Fruit fly (Drosophila melanogaster) whole organism, embryonic: ENCODE data around the gene CG15356.

Source experiments
- Ada2b ChIP-seq: fragments of 200-800 bp; sonication (Bioruptor generic); IDR thresholded peaks from 2 replicates; pipeline ENCODE4 v1.3.6; 2022; ENCODE audit warnings: missing biosample characterization, missing genetic modification characterization
- Aef1 ChIP-seq: fragments of 200-800 bp; sonication (Bioruptor generic); IDR thresholded peaks from 3 replicates; pipeline ENCODE4 v1.3.6; 2022; ENCODE audit warnings: missing biosample characterization, missing genetic modification characterization
- Atf6 ChIP-seq: fragments of 200-800 bp; sonication (Bioruptor generic); IDR thresholded peaks from 2 replicates; pipeline ENCODE4 v1.3.6; 2022; ENCODE audit warnings: missing biosample characterization, missing genetic modification characterization
- BtbVII ChIP-seq: fragments of 200-800 bp; sonication (Bioruptor generic); optimal IDR thresholded peaks from 3 replicates; lab custom pipeline; 2017; ENCODE audit warnings: missing biosample characterization, mild to moderate bottlenecking, missing genetic modification characterization
- CG10979 ChIP-seq: fragments of 200-800 bp; sonication (Bioruptor generic); optimal IDR thresholded peaks from 2 replicates; lab custom pipeline; 2018; ENCODE audit warnings: missing biosample characterization, mild to moderate bottlenecking, missing genetic modification characterization, moderate library complexity
- CG11504 ChIP-seq: fragments of 200-800 bp; sonication (Bioruptor generic); optimal IDR thresholded peaks from 3 replicates; lab custom pipeline; 2019; ENCODE audit warnings: missing biosample characterization, mild to moderate bottlenecking, missing genetic modification characterization, moderate library complexity
- CG12104 ChIP-seq: fragments of 200-800 bp; sonication (Bioruptor generic); optimal IDR thresholded peaks from 3 replicates; lab custom pipeline; 2016; ENCODE audit warnings: missing biosample characterization, missing genetic modification characterization
- CG12769 ChIP-seq: fragments of 200-800 bp; sonication (Bioruptor generic); optimal IDR thresholded peaks from 2 replicates; lab custom pipeline; 2019; ENCODE audit warnings: missing biosample characterization, mild to moderate bottlenecking, missing genetic modification characterization, moderate library complexity
- CG13296 ChIP-seq: fragments of 200-800 bp; sonication (Bioruptor generic); optimal IDR thresholded peaks from 3 replicates; lab custom pipeline; 2018; ENCODE audit warnings: missing biosample characterization, mild to moderate bottlenecking, missing genetic modification characterization
- CG17359 ChIP-seq: fragments of 200-800 bp; sonication (Bioruptor generic); optimal IDR thresholded peaks from 3 replicates; lab custom pipeline; 2018; ENCODE audit warnings: missing biosample characterization, mild to moderate bottlenecking, missing genetic modification characterization, moderate library complexity
- CG18599 ChIP-seq: fragments of 200-800 bp; sonication (Bioruptor generic); optimal IDR thresholded peaks from 3 replicates; lab custom pipeline; 2017; ENCODE audit warnings: missing biosample characterization, missing genetic modification characterization, mild to moderate bottlenecking, moderate library complexity, missing genetic modification reagents
- CG2120 ChIP-seq: fragments of 200-800 bp; sonication (Bioruptor generic); optimal IDR thresholded peaks from 3 replicates; lab custom pipeline; 2016; ENCODE audit warnings: missing biosample characterization, missing genetic modification characterization
- CG2678 ChIP-seq: fragments of 200-800 bp; sonication (Bioruptor generic); optimal IDR thresholded peaks from 3 replicates; lab custom pipeline; 2019; ENCODE audit warnings: missing biosample characterization, mild to moderate bottlenecking, missing genetic modification characterization, moderate library complexity
- CG31441 ChIP-seq: fragments of 200-800 bp; sonication (Bioruptor generic); IDR thresholded peaks from 2 replicates; pipeline ENCODE4 v1.3.6; 2022; ENCODE audit warnings: missing biosample characterization, missing genetic modification characterization
- CG32532 ChIP-seq: fragments of 200-800 bp; sonication (Bioruptor generic); IDR thresholded peaks from 2 replicates; pipeline ENCODE4 v1.3.6; 2022; ENCODE audit warnings: missing biosample characterization, missing genetic modification characterization
- CG6272 ChIP-seq: fragments of 200-800 bp; sonication (Bioruptor generic); IDR thresholded peaks from 2 replicates; pipeline ENCODE4 v1.3.6; 2022; ENCODE audit warnings: missing biosample characterization, missing genetic modification characterization
- CG7556 ChIP-seq: fragments of 200-800 bp; sonication (Bioruptor generic); optimal IDR thresholded peaks from 2 replicates; lab custom pipeline; 2017; ENCODE audit warnings: missing biosample characterization, mild to moderate bottlenecking, missing genetic modification characterization
- CG7786 ChIP-seq: fragments of 200-800 bp; sonication (Bioruptor generic); optimal IDR thresholded peaks from 2 replicates; lab custom pipeline; 2016; ENCODE audit warnings: missing biosample characterization, missing genetic modification characterization
- CG8924 ChIP-seq: fragments of 200-800 bp; optimal IDR thresholded peaks from 3 replicates; lab custom pipeline; 2019; ENCODE audit warnings: missing biosample characterization, mild to moderate bottlenecking, missing genetic modification characterization, moderate library complexity
- CG9817 ChIP-seq: fragments of 200-800 bp; sonication (Bioruptor generic); optimal IDR thresholded peaks from 2 replicates; lab custom pipeline; 2018; ENCODE audit warnings: missing biosample characterization, mild to moderate bottlenecking, missing genetic modification characterization, moderate library complexity
- CoRest ChIP-seq: fragments of 200-800 bp; sonication (Bioruptor generic); optimal IDR thresholded peaks from 3 replicates; lab custom pipeline; 2018; ENCODE audit warnings: missing biosample characterization, mild to moderate bottlenecking, missing genetic modification characterization, moderate library complexity
- CrebB ChIP-seq: fragments of 200-800 bp; sonication (Bioruptor generic); optimal IDR thresholded peaks from 3 replicates; lab custom pipeline; 2018; ENCODE audit warnings: missing biosample characterization, mild to moderate bottlenecking, missing genetic modification characterization
- Dip3 ChIP-seq: fragments of 200-800 bp; sonication (Bioruptor generic); optimal IDR thresholded peaks from 3 replicates; lab custom pipeline; 2016; ENCODE audit warnings: missing biosample characterization, missing genetic modification characterization
- Ets65A ChIP-seq: fragments of 200-800 bp; sonication (Bioruptor generic); peaks from one replicate; lab custom pipeline; 2016; ENCODE audit warnings: missing biosample characterization, missing genetic modification characterization
- Hmr ChIP-seq: fragments of 200-800 bp; sonication (Bioruptor generic); optimal IDR thresholded peaks from 3 replicates; lab custom pipeline; 2017; ENCODE audit warnings: mild to moderate bottlenecking, missing biosample characterization, missing genetic modification reagents, missing genetic modification characterization
- Hr51 ChIP-seq, 2 experiments: fragments of 200-800 bp; sonication (Bioruptor generic); optimal IDR thresholded peaks; 2 replicates in 1 of 2; 3 replicates in 1 of 2; lab custom pipeline; 2016 to 2018; ENCODE audit warnings: missing biosample characterization in 2 of 2, missing genetic modification characterization in 2 of 2, mild to moderate bottlenecking in 1 of 2, moderate library complexity in 1 of 2
- Mad ChIP-seq: fragments of 200-800 bp; sonication (Bioruptor generic); optimal IDR thresholded peaks from 2 replicates; lab custom pipeline; 2016; ENCODE audit warnings: missing biosample characterization, missing genetic modification characterization
- Med ChIP-seq: fragments of 200-800 bp; sonication (Bioruptor generic); peaks from one replicate; lab custom pipeline; 2016; ENCODE audit warnings: missing biosample characterization, missing genetic modification characterization, mild to moderate bottlenecking, inconsistent platforms, moderate library complexity
- Meics ChIP-seq: fragments of 200-800 bp; sonication (Bioruptor generic); optimal IDR thresholded peaks from 2 replicates; lab custom pipeline; 2017; ENCODE audit warnings: missing biosample characterization, mild to moderate bottlenecking, missing genetic modification characterization
- Mrtf ChIP-seq: fragments of 200-800 bp; sonication (Bioruptor generic); IDR thresholded peaks from 3 replicates; pipeline ENCODE4 v1.3.6; 2022; ENCODE audit warnings: missing biosample characterization, missing genetic modification characterization
- Nf-YA ChIP-seq: fragments of 200-800 bp; sonication (Bioruptor generic); IDR thresholded peaks from 2 replicates; pipeline ENCODE4 v1.3.6; 2022; ENCODE audit warnings: missing biosample characterization, missing genetic modification characterization
- Oli ChIP-seq: fragments of 200-800 bp; sonication (Bioruptor generic); optimal IDR thresholded peaks from 2 replicates; lab custom pipeline; 2018; ENCODE audit warnings: missing biosample characterization, mild to moderate bottlenecking, missing genetic modification characterization, moderate library complexity
- Ptx1 ChIP-seq: fragments of 200-800 bp; sonication (Bioruptor generic); IDR thresholded peaks from 2 replicates; pipeline ENCODE4 v1.3.6; 2022; ENCODE audit warnings: missing biosample characterization, missing genetic modification characterization
- Rfx ChIP-seq: fragments of 200-800 bp; sonication (Bioruptor generic); IDR thresholded peaks from 2 replicates; pipeline ENCODE4 v1.3.6; 2022; ENCODE audit warnings: missing biosample characterization, missing genetic modification characterization
- dysf ChIP-seq: fragments of 200-800 bp; sonication (Bioruptor generic); IDR thresholded peaks from 3 replicates; pipeline ENCODE4 v1.3.6; 2022; ENCODE audit warnings: missing biosample characterization, missing genetic modification characterization
- eve ChIP-seq, 2 experiments: fragments of >200 bp; optimal IDR thresholded peaks; 2 replicates each; lab custom pipeline; 2017; ENCODE audit warnings: missing biosample characterization in 2 of 2, missing genetic modification characterization in 2 of 2
- fd102C ChIP-seq: fragments of 200-800 bp; sonication (Bioruptor generic); optimal IDR thresholded peaks from 2 replicates; lab custom pipeline; 2018; ENCODE audit warnings: missing biosample characterization, mild to moderate bottlenecking, missing genetic modification characterization, moderate library complexity
- grn ChIP-seq: fragments of 200-800 bp; sonication (Bioruptor generic); optimal IDR thresholded peaks from 3 replicates; lab custom pipeline; 2017; ENCODE audit warnings: missing biosample characterization, missing genetic modification characterization
- ind ChIP-seq: fragments of 200-800 bp; sonication (Bioruptor generic); optimal IDR thresholded peaks from 3 replicates; lab custom pipeline; 2016; ENCODE audit warnings: missing biosample characterization, missing genetic modification characterization
- lab ChIP-seq: fragments of 200-800 bp; sonication (Bioruptor generic); optimal IDR thresholded peaks from 3 replicates; lab custom pipeline; 2017; ENCODE audit warnings: missing biosample characterization, missing genetic modification characterization, mild to moderate bottlenecking, moderate library complexity, missing genetic modification reagents
- lmd ChIP-seq: fragments of 200-800 bp; sonication (Bioruptor generic); IDR thresholded peaks from 2 replicates; pipeline ENCODE4 v1.3.6; 2022; ENCODE audit warnings: missing biosample characterization, missing genetic modification characterization
- nerfin-2 ChIP-seq: fragments of 200-800 bp; sonication (Bioruptor generic); IDR thresholded peaks from 2 replicates; pipeline ENCODE4 v1.3.6; 2022; ENCODE audit warnings: missing biosample characterization, missing genetic modification characterization; ENCODE audit not compliant: partially characterized antibody
- ranshi ChIP-seq: fragments of 200-800 bp; sonication (Bioruptor generic); IDR thresholded peaks from 2 replicates; pipeline ENCODE4 v1.3.6; 2022; ENCODE audit warnings: missing biosample characterization, missing genetic modification characterization
- schlank ChIP-seq: fragments of 200-800 bp; sonication (Bioruptor generic); optimal IDR thresholded peaks from 2 replicates; lab custom pipeline; 2018; ENCODE audit warnings: missing biosample characterization, mild to moderate bottlenecking, missing genetic modification characterization
- sens ChIP-seq: fragments of 200-800 bp; sonication (Bioruptor generic); peaks from one replicate; lab custom pipeline; 2016; ENCODE audit warnings: missing biosample characterization, missing genetic modification characterization
- sim ChIP-seq: fragments of 200-800 bp; sonication (Bioruptor generic); IDR thresholded peaks from 2 replicates; pipeline ENCODE4 v1.3.6; 2022; ENCODE audit warnings: missing biosample characterization, missing genetic modification characterization
- slbo ChIP-seq: fragments of 200-800 bp; sonication (Bioruptor generic); IDR thresholded peaks from 2 replicates; pipeline ENCODE4 v1.3.6; 2022; ENCODE audit warnings: missing biosample characterization, missing genetic modification characterization
- sob ChIP-seq: fragments of 200-800 bp; sonication (Bioruptor generic); IDR thresholded peaks from 2 replicates; pipeline ENCODE4 v1.3.6; 2022; ENCODE audit warnings: missing biosample characterization, missing genetic modification characterization
- stc ChIP-seq: fragments of 200-800 bp; sonication (Bioruptor generic); IDR thresholded peaks from 2 replicates; pipeline ENCODE4 v1.3.6; 2022; ENCODE audit warnings: missing biosample characterization, missing genetic modification characterization
- vvl ChIP-seq: fragments of 200-800 bp; sonication (Bioruptor generic); IDR thresholded peaks from 2 replicates; pipeline ENCODE4 v1.3.6; 2022; ENCODE audit warnings: missing biosample characterization, missing genetic modification characterization

The CG15356 gene

dm6 chr2L:2015204-2015603 is 34.6 kb upstream of the CG15356 start:
- peak; percentile 55; the same call in 1 of the 2 replicates for TF ChIP-seq Rfx (GFP tag; lab: Robert Waterston, UW)
- TF ChIP-seq CG10979 = no peak
- peak; percentile 15 for TF ChIP-seq CG9817
- no peak for TF ChIP-seq sim (GFP tag; lab: Robert Waterston, UW)
- TF ChIP-seq eve (GFP tag; optimal IDR thresholded peaks at IDR 0.05; lab: Kevin White, UChicago) = peak in 1 of 2 experiments; percentile 41
- TF ChIP-seq sens (GFP tag; lab: Kevin White, UChicago) = peak; percentile 55
- peak; percentile 28 for TF ChIP-seq Med
- TF ChIP-seq dysf = peak; percentile 46; the same call in 2 of the 3 replicates
- peak; percentile 12; the same call in 1 of the 3 replicates for TF ChIP-seq Aef1 (GFP tag; lab: Robert Waterston, UW)
- TF ChIP-seq CG8924 (tag; lab: Kevin White, UChicago) = peak; percentile 13
- TF ChIP-seq CG6272 (GFP tag; lab: Robert Waterston, UW) = no peak
- no peak for TF ChIP-seq Nf-YA (GFP tag; lab: Robert Waterston, UW)
- TF ChIP-seq Atf6 (GFP tag; lab: Robert Waterston, UW) = no peak
- peak; percentile 10 for TF ChIP-seq BtbVII
- TF ChIP-seq CG17359 (tag; lab: Kevin White, UChicago) = no peak
- TF ChIP-seq sob (GFP tag; lab: Robert Waterston, UW) = peak; percentile 24; the same call in 1 of the 2 replicates
- TF ChIP-seq Mad (GFP tag; lab: Kevin White, UChicago) = no peak
- peak; percentile 22; the same call in 1 of the 2 replicates for TF ChIP-seq vvl
- 0 out of 2 replicates have a peak, but pooled peaks have one; percentile 8 for TF ChIP-seq Ada2b (GFP tag; lab: Robert Waterston, UW)
- TF ChIP-seq slbo (GFP tag; lab: Robert Waterston, UW) = peak; percentile 46; the same call in 1 of the 2 replicates
- peak; percentile 26 for TF ChIP-seq Dip3
- peak; percentile 45 for TF ChIP-seq Meics
- no peak for TF ChIP-seq CG7786 (GFP tag; lab: Kevin White, UChicago)
- TF ChIP-seq schlank (tag; lab: Kevin White, UChicago) = no peak
- TF ChIP-seq CG2120 (GFP tag; lab: Kevin White, UChicago) = peak; percentile 55
- peak; percentile 38; the same call in 1 of the 2 replicates for TF ChIP-seq Ptx1 (GFP tag; lab: Robert Waterston, UW)
- no peak for TF ChIP-seq grn (GFP tag; lab: Kevin White, UChicago)
- TF ChIP-seq CG13296 = peak; percentile 15
- TF ChIP-seq Oli (tag; lab: Kevin White, UChicago) = no peak
- TF ChIP-seq lmd (GFP tag; lab: Robert Waterston, UW) = peak; percentile 47; the same call in 1 of the 2 replicates
- peak; percentile 57 for TF ChIP-seq CG18599
- TF ChIP-seq CG31441 (GFP tag; lab: Robert Waterston, UW) = 0 out of 2 replicates have a peak, but pooled peaks have one; percentile 8
- 0 out of 2 replicates have a peak, but pooled peaks have one; percentile 8 for TF ChIP-seq CG32532
- TF ChIP-seq lab (GFP tag; lab: Kevin White, UChicago) = peak; percentile 48
- TF ChIP-seq fd102C = no peak
- no peak for TF ChIP-seq Ets65A (GFP tag; lab: Kevin White, UChicago)
- TF ChIP-seq stc (GFP tag; lab: Robert Waterston, UW) = 0 out of 2 replicates have a peak, but pooled peaks have one; percentile 29
- peak; percentile 27 for TF ChIP-seq CG11504
- TF ChIP-seq Hmr (GFP tag; lab: Kevin White, UChicago) = peak; percentile 67
- peak; percentile 2 for TF ChIP-seq CoRest (tag; lab: Kevin White, UChicago)
- peak; percentile 39 for TF ChIP-seq CG12769
- no peak for TF ChIP-seq nerfin-2 (GFP tag; lab: Robert Waterston, UW)
- TF ChIP-seq ranshi = 0 out of 2 replicates have a peak, but pooled peaks have one; percentile 9
- peak; percentile 13 for TF ChIP-seq CG7556
- TF ChIP-seq CG2678 (tag; lab: Kevin White, UChicago) = peak; percentile 53
- TF ChIP-seq ind = peak; percentile 18
- no peak for TF ChIP-seq CG12104
- 0 out of 3 replicates have a peak, but pooled peaks have one; percentile 8 for TF ChIP-seq Mrtf (GFP tag; lab: Robert Waterston, UW)
- TF ChIP-seq Hr51 (GFP tag; optimal IDR thresholded peaks at IDR 0.05; lab: Kevin White, UChicago) = peak in 1 of 2 experiments; percentile 21
- no peak for TF ChIP-seq CrebB (tag; lab: Kevin White, UChicago)
